Worm (Caenorhabditis elegans): ENCODE data around the gene gcl-1.

- TF ChIP-seq fos-1 (tag; optimal IDR thresholded peaks at IDR 0.05) (no peak), unc-30 (tag; optimal IDR thresholded peaks at IDR 0.05) (no peak), C04F5.9 (tag; optimal IDR thresholded peaks at IDR 0.05) (no peak), egl-27 (tag; optimal IDR thresholded peaks at IDR 0.05) (no peak), snpc-4 (tag; optimal IDR thresholded peaks at IDR 0.05) (no peak), nhr-47 (tag; optimal IDR thresholded peaks at IDR 0.05) (no peak), nhr-12 (tag; optimal IDR thresholded peaks at IDR 0.05) (no peak), unc-62 (GFP tag; optimal IDR thresholded peaks at IDR 0.05) (no peak), tbx-2 (tag; optimal IDR thresholded peaks at IDR 0.05) (no peak), ceh-8 (GFP tag; optimal IDR thresholded peaks at IDR 0.05) (no peak), mdl-1 (tag; optimal IDR thresholded peaks at IDR 0.05) (no peak), elt-3 (tag; optimal IDR thresholded peaks at IDR 0.05) (no peak), ztf-11 (tag; optimal IDR thresholded peaks at IDR 0.05) (no peak), xbp-1 (tag; optimal IDR thresholded peaks at IDR 0.05) (no peak)
Observed at ce11 chrIV:13400456-13401364, 12.0 kb downstream of the gcl-1 start, which contains the start of the genes memi-2 and cyp-31A5.

Data from whole organism, L1 larva.